Fruit fly (Drosophila melanogaster) Kc167 (cell line): ENCODE measurements around the gene CG13082.

Experiments used
- Myc ChIP-seq: fragments of >200 bp; optimal IDR thresholded peaks from 2 replicates; lab custom pipeline; 2017; ENCODE audit warnings: missing external identifiers
- h ChIP-seq: fragments of >200 bp; optimal IDR thresholded peaks from 3 replicates; lab custom pipeline; 2018; ENCODE audit warnings: missing external identifiers
- insv ChIP-seq: fragments of >200 bp; optimal IDR thresholded peaks from 3 replicates; lab custom pipeline; 2018; ENCODE audit warnings: missing external identifiers
- psq ChIP-seq: fragments of >200 bp; optimal IDR thresholded peaks from 2 replicates; lab custom pipeline; 2017; ENCODE audit warnings: missing external identifiers
- ttk ChIP-seq: sonication (Bioruptor generic); optimal IDR thresholded peaks from 2 replicates; lab custom pipeline; 2017; ENCODE audit warnings: missing external identifiers

- TF ChIP-seq Myc (lab: Kevin White, UChicago) (no peak), h (lab: Kevin White, UChicago) (no peak), psq (no peak), ttk (lab: Kevin White, UChicago) (no peak), insv (lab: Kevin White, UChicago) (no peak)
Observed at dm6 chr2L:19540307-19540706, 2.1 kb downstream of the CG13082 start, which contains the start of gene CG13081.
